Fruit fly (Drosophila melanogaster): ENCODE measurements around the gene CG3939.

The CG3939 gene

dm6 chrX:3146995-3147394 is 27.8 kb upstream of the CG3939 start (continued):
- TF ChIP-seq CG15269 (tag; optimal IDR thresholded peaks at IDR 0.05) (no peak), repo (GFP tag; optimal IDR thresholded peaks at IDR 0.05) (no peak), hb (GFP tag; IDR thresholded peaks at IDR 0.05; ENCODE audit: partially characterized antibody) (no peak), CG4854 (GFP tag; optimal IDR thresholded peaks at IDR 0.05) (no peak), CG33557 (GFP tag; optimal IDR thresholded peaks at IDR 0.05) (no peak), Doc3 (GFP tag; IDR thresholded peaks at IDR 0.05; ENCODE audit: partially characterized antibody) (no peak), org-1 (GFP tag; optimal IDR thresholded peaks at IDR 0.05) (no peak), CG15514 (GFP tag; optimal IDR thresholded peaks at IDR 0.05) (no peak), CG10462 (GFP tag; optimal IDR thresholded peaks at IDR 0.05) (no peak), lmd (GFP tag; IDR thresholded peaks at IDR 0.05) (no peak), CG13624 (GFP tag; optimal IDR thresholded peaks at IDR 0.05) (no peak), Sry-δ (GFP tag; optimal IDR thresholded peaks at IDR 0.05) (no peak), wek (GFP tag; optimal IDR thresholded peaks at IDR 0.05) (no peak), CG16815 (GFP tag; optimal IDR thresholded peaks at IDR 0.05) (no peak), Ets65A (GFP tag) (peak; percentile 17), oc (tag; optimal IDR thresholded peaks at IDR 0.05) (no peak), CG14710 (tag; optimal IDR thresholded peaks at IDR 0.05) (no peak), CG9609 (GFP tag; optimal IDR thresholded peaks at IDR 0.05) (no peak), B-H1 (GFP tag; IDR thresholded peaks at IDR 0.05) (no peak), cas (GFP tag; IDR thresholded peaks at IDR 0.05) (no peak), NFAT (GFP tag; IDR thresholded peaks at IDR 0.05) (no peak), MBD-R2 (GFP tag; IDR thresholded peaks at IDR 0.05) (no peak), D (optimal IDR thresholded peaks at IDR 0.05) (no peak), D (GFP tag; optimal IDR thresholded peaks at IDR 0.05) (no peak), HLHmδ (GFP tag; optimal IDR thresholded peaks at IDR 0.05) (no peak), gcm2 (GFP tag; optimal IDR thresholded peaks at IDR 0.05) (no peak), gro (GFP tag; optimal IDR thresholded peaks at IDR 0.05) (no peak), dpn (GFP tag; optimal IDR thresholded peaks at IDR 0.05) (no peak), jumu (GFP tag; optimal IDR thresholded peaks at IDR 0.05) (no peak), CG11695 (GFP tag; IDR thresholded peaks at IDR 0.05) (0 out of 3 replicates have a peak, but pooled peaks have one; percentile 41), pum (GFP tag; optimal IDR thresholded peaks at IDR 0.05) (no peak), chinmo (GFP tag; IDR thresholded peaks at IDR 0.05; ENCODE audit: partially characterized antibody) (no peak), hkb (optimal IDR thresholded peaks at IDR 0.05) (no peak), hkb (GFP tag; IDR thresholded peaks at IDR 0.05) (peak; percentile 27; the same call in 1 of the 2 replicates), grau (tag; optimal IDR thresholded peaks at IDR 0.05) (no peak), bcd (GFP tag; optimal IDR thresholded peaks at IDR 0.05) (no peak), CG2120 (GFP tag; optimal IDR thresholded peaks at IDR 0.05) (no peak), ara (GFP tag; IDR thresholded peaks at IDR 0.05) (0 out of 2 replicates have a peak, but pooled peaks have one; percentile 34), inv (GFP tag; IDR thresholded peaks at IDR 0.05; ENCODE audit: partially characterized antibody) (no peak), CG31365 (tag; optimal IDR thresholded peaks at IDR 0.05) (no peak), Dad (GFP tag; optimal IDR thresholded peaks at IDR 0.05) (no peak), run (tag; optimal IDR thresholded peaks at IDR 0.05) (no peak), crol (GFP tag; IDR thresholded peaks at IDR 0.05) (no peak), MTF-1 (GFP tag; optimal IDR thresholded peaks at IDR 0.05; ENCODE audit: borderline replicate concordance) (no peak), Dip3 (GFP tag; optimal IDR thresholded peaks at IDR 0.05) (no peak), nmo (GFP tag; optimal IDR thresholded peaks at IDR 0.05) (no peak), ERR (GFP tag; optimal IDR thresholded peaks at IDR 0.05) (no peak), D19B (GFP tag; optimal IDR thresholded peaks at IDR 0.05) (no peak), CG34224 (GFP tag; IDR thresholded peaks at IDR 0.05; ENCODE audit: partially characterized antibody) (no peak), CG4424 (GFP tag; optimal IDR thresholded peaks at IDR 0.05) (no peak), CG7357 (GFP tag; IDR thresholded peaks at IDR 0.05) (no peak), Hr78 (GFP tag; optimal IDR thresholded peaks at IDR 0.05) (no peak)
